Fruit fly (Drosophila melanogaster) whole organism, pupa: ENCODE data around the gene Ilp2.

ENCODE experiments used
- CG10348 ChIP-seq: fragments of 200-800 bp; sonication (Bioruptor generic); IDR thresholded peaks from 2 replicates; pipeline ENCODE4 v1.3.6; 2022; ENCODE audit warnings: missing biosample characterization, missing genetic modification characterization
- CG12605 ChIP-seq: fragments of 200-800 bp; sonication (Bioruptor generic); IDR thresholded peaks from 2 replicates; pipeline ENCODE4 v1.3.6; 2022; ENCODE audit warnings: missing biosample characterization, missing genetic modification characterization
- CG13204 ChIP-seq: fragments of 200-800 bp; sonication (Bioruptor generic); optimal IDR thresholded peaks from 2 replicates; lab custom pipeline; 2018; ENCODE audit warnings: missing biosample characterization, mild to moderate bottlenecking, missing genetic modification characterization, moderate library complexity
- CG14655 ChIP-seq: fragments of 200-800 bp; sonication (Bioruptor generic); optimal IDR thresholded peaks from 3 replicates; lab custom pipeline; 2017; ENCODE audit warnings: mild to moderate bottlenecking, missing biosample characterization, missing genetic modification reagents, missing genetic modification characterization
- CG15710 ChIP-seq: fragments of 200-800 bp; sonication (Bioruptor generic); optimal IDR thresholded peaks from 2 replicates; lab custom pipeline; 2018; ENCODE audit warnings: missing biosample characterization, mild to moderate bottlenecking, missing genetic modification characterization, moderate library complexity
- CG17806 ChIP-seq: fragments of 200-800 bp; sonication (Bioruptor generic); optimal IDR thresholded peaks from 2 replicates; lab custom pipeline; 2018; ENCODE audit warnings: missing biosample characterization, mild to moderate bottlenecking, missing genetic modification characterization, moderate library complexity
- CG32121 ChIP-seq: fragments of 200-800 bp; sonication (Bioruptor generic); IDR thresholded peaks from 2 replicates; pipeline ENCODE4 v1.3.6; 2022; ENCODE audit warnings: missing biosample characterization, missing genetic modification characterization
- CG34367 ChIP-seq: fragments of 200-800 bp; sonication (Bioruptor generic); optimal IDR thresholded peaks from 2 replicates; lab custom pipeline; 2018; ENCODE audit warnings: missing biosample characterization, mild to moderate bottlenecking, missing genetic modification characterization
- CG4496 ChIP-seq: fragments of 200-800 bp; sonication (Bioruptor generic); IDR thresholded peaks from 3 replicates; pipeline ENCODE4 v1.3.6; 2022; ENCODE audit warnings: missing biosample characterization, missing genetic modification characterization
- CG8159 ChIP-seq: fragments of 200-800 bp; sonication (Bioruptor generic); optimal IDR thresholded peaks from 3 replicates; lab custom pipeline; 2018; ENCODE audit warnings: missing biosample characterization, mild to moderate bottlenecking, missing genetic modification characterization, moderate library complexity
- CG8301 ChIP-seq: fragments of 200-800 bp; sonication (Bioruptor generic); optimal IDR thresholded peaks from 2 replicates; lab custom pipeline; 2018; ENCODE audit warnings: missing biosample characterization, mild to moderate bottlenecking, missing genetic modification characterization
- CG9948 ChIP-seq: fragments of 200-800 bp; sonication (Bioruptor generic); optimal IDR thresholded peaks from 2 replicates; lab custom pipeline; 2018; ENCODE audit warnings: missing biosample characterization, mild to moderate bottlenecking, missing genetic modification characterization, moderate library complexity
- D1 ChIP-seq: fragments of 200-800 bp; sonication (Bioruptor generic); optimal IDR thresholded peaks from 2 replicates; lab custom pipeline; 2018; ENCODE audit warnings: missing biosample characterization, mild to moderate bottlenecking, missing genetic modification characterization, moderate library complexity
- EcR ChIP-seq: fragments of 200-800 bp; sonication (Bioruptor generic); optimal IDR thresholded peaks from 3 replicates; lab custom pipeline; 2019; ENCODE audit warnings: missing biosample characterization, missing genetic modification characterization, mild to moderate bottlenecking, moderate library complexity, missing genetic modification reagents
- Ets98B ChIP-seq: fragments of 200-800 bp; sonication (Bioruptor generic); IDR thresholded peaks from 2 replicates; pipeline ENCODE4 v1.3.6; 2022; ENCODE audit warnings: missing biosample characterization, missing genetic modification characterization
- Pif1A ChIP-seq: fragments of 200-800 bp; sonication (Bioruptor generic); optimal IDR thresholded peaks from 3 replicates; lab custom pipeline; 2016; ENCODE audit warnings: missing biosample characterization, missing genetic modification characterization
- Pif1B ChIP-seq: fragments of 200-800 bp; sonication (Bioruptor generic); optimal IDR thresholded peaks from 3 replicates; lab custom pipeline; 2016; ENCODE audit warnings: missing biosample characterization, missing genetic modification characterization
- Snoo ChIP-seq: fragments of 200-800 bp; sonication (Bioruptor generic); optimal IDR thresholded peaks from 3 replicates; lab custom pipeline; 2017; ENCODE audit warnings: missing biosample characterization, mild to moderate bottlenecking, missing genetic modification characterization, inconsistent platforms
- fd96Ca ChIP-seq: fragments of 200-800 bp; sonication (Bioruptor generic); IDR thresholded peaks from 3 replicates; pipeline ENCODE4 v1.3.6; 2022; ENCODE audit warnings: missing biosample characterization, missing genetic modification characterization
- gl ChIP-seq: fragments of 200-800 bp; sonication (Bioruptor generic); optimal IDR thresholded peaks from 2 replicates; lab custom pipeline; 2018; ENCODE audit warnings: missing biosample characterization, mild to moderate bottlenecking, missing genetic modification characterization
- rn ChIP-seq: fragments of 200-800 bp; sonication (Bioruptor generic); IDR thresholded peaks from 2 replicates; pipeline ENCODE4 v1.3.6; 2022; ENCODE audit warnings: missing biosample characterization, missing genetic modification characterization

The Ilp2 gene

dm6 chr3L:9845980-9846538 lies 46.6 kb downstream of the Ilp2 start:
- no peak for TF ChIP-seq CG32121 (GFP tag; lab: Robert Waterston, UW)
- peak; percentile 26 for TF ChIP-seq EcR (GFP tag; lab: Kevin White, UChicago)
- TF ChIP-seq rn, result no peak

dm6 chr3L:9846577-9847342 lies 47.3 kb downstream of the Ilp2 start:
- TF ChIP-seq CG8301 (tag; lab: Kevin White, UChicago) (peak; percentile 29), fd96Ca (GFP tag; lab: Robert Waterston, UW) (no peak), CG32121 (GFP tag; lab: Robert Waterston, UW) (no peak), D1 (tag; lab: Kevin White, UChicago) (no peak), Snoo (tag; lab: Kevin White, UChicago) (no peak), CG10348 (GFP tag; lab: Robert Waterston, UW) (no peak), CG17806 (tag; lab: Kevin White, UChicago) (no peak), CG15710 (tag; lab: Kevin White, UChicago) (no peak), CG14655 (no peak), EcR (GFP tag; lab: Kevin White, UChicago) (peak; percentile 33), CG34367 (peak; percentile 28), Ets98B (GFP tag; lab: Robert Waterston, UW) (no peak), CG4496 (GFP tag; lab: Robert Waterston, UW) (0 out of 3 replicates have a peak, but pooled peaks have one; percentile 25), Pif1A (no peak), CG12605 (no peak; the same call in 1 of the 2 replicates), CG13204 (GFP tag; lab: Kevin White, UChicago) (peak; percentile 24), CG9948 (tag; lab: Kevin White, UChicago) (no peak), gl (tag; lab: Kevin White, UChicago) (peak; percentile 44), rn (no peak), Pif1B (GFP tag; lab: Kevin White, UChicago) (no peak), CG8159 (tag; lab: Kevin White, UChicago) (peak; percentile 26)

- TF ChIP-seq Pif1A (peak; percentile 1), CG13204 (GFP tag; lab: Kevin White, UChicago) (no peak), CG8159 (tag; lab: Kevin White, UChicago) (no peak), fd96Ca (GFP tag; lab: Robert Waterston, UW) (0 out of 3 replicates have a peak, but pooled peaks have one; percentile 25), CG4496 (GFP tag; lab: Robert Waterston, UW) (no peak), rn (no peak)
These were observed 48.0 kb downstream of the Ilp2 start for dm6 chr3L:9847420-9847977.

- TF ChIP-seq Snoo (tag; lab: Kevin White, UChicago), result no peak
- peak; percentile 43 for TF ChIP-seq EcR (GFP tag; lab: Kevin White, UChicago)
- TF ChIP-seq Ets98B (GFP tag; lab: Robert Waterston, UW), result peak; percentile 65
- peak; percentile 85 for TF ChIP-seq CG13204 (GFP tag; lab: Kevin White, UChicago)
- TF ChIP-seq CG32121 (GFP tag; lab: Robert Waterston, UW), result no peak
- TF ChIP-seq CG4496 (GFP tag; lab: Robert Waterston, UW), result peak; percentile 81; the same call in 2 of the 3 replicates
- peak; percentile 55; the same call in 2 of the 3 replicates for TF ChIP-seq fd96Ca (GFP tag; lab: Robert Waterston, UW)
- TF ChIP-seq Pif1A, result peak; percentile 91
- TF ChIP-seq rn, result peak; percentile 47; the same call in 1 of the 2 replicates
- TF ChIP-seq CG15710 (tag; lab: Kevin White, UChicago), result peak; percentile 73
- peak; percentile 74 for TF ChIP-seq CG17806 (tag; lab: Kevin White, UChicago)
- TF ChIP-seq CG14655, result peak; percentile 90
- TF ChIP-seq CG34367, result peak; percentile 76
- peak; percentile 84 for TF ChIP-seq CG8159 (tag; lab: Kevin White, UChicago)
- TF ChIP-seq CG10348 (GFP tag; lab: Robert Waterston, UW), result no peak
- peak; percentile 69 for TF ChIP-seq CG8301 (tag; lab: Kevin White, UChicago)
- TF ChIP-seq gl (tag; lab: Kevin White, UChicago), result peak; percentile 97
- peak; percentile 46 for TF ChIP-seq D1 (tag; lab: Kevin White, UChicago)
- peak; percentile 82 for TF ChIP-seq Pif1B (GFP tag; lab: Kevin White, UChicago)
- TF ChIP-seq CG12605, result peak; percentile 93
- peak; percentile 73 for TF ChIP-seq CG9948 (tag; lab: Kevin White, UChicago)
These were observed 49.2 kb downstream of the Ilp2 start for dm6 chr3L:9848744-9849143.
